Fruit fly (Drosophila melanogaster): Measurements from ENCODE around the gene cnc.

cnc gene

DNA sequence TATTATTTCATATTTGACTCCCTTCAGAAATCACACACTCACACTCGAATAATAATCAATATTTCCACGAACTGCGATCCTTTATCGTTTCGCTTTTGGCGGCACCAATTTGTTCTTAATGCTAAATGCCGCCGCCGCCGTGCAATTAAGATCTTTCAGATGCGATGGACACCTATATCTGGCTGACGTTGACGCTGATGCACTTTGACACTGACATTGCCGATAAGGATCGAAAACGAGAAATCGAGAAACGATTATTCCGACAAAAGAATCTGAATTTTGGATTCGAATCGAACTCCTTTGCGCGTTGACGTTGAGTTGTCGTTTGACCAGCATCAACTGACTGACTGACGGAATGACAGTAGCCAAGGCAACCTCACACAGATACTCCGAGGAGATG lies 33.5 kb downstream of the cnc start:
- TF ChIP-seq fkh (GFP tag; optimal IDR thresholded peaks at IDR 0.05) = no peak
- no peak for TF ChIP-seq OdsH (GFP tag; optimal IDR thresholded peaks at IDR 0.05)
- TF ChIP-seq svp (GFP tag) = peak; percentile 97

DNA sequence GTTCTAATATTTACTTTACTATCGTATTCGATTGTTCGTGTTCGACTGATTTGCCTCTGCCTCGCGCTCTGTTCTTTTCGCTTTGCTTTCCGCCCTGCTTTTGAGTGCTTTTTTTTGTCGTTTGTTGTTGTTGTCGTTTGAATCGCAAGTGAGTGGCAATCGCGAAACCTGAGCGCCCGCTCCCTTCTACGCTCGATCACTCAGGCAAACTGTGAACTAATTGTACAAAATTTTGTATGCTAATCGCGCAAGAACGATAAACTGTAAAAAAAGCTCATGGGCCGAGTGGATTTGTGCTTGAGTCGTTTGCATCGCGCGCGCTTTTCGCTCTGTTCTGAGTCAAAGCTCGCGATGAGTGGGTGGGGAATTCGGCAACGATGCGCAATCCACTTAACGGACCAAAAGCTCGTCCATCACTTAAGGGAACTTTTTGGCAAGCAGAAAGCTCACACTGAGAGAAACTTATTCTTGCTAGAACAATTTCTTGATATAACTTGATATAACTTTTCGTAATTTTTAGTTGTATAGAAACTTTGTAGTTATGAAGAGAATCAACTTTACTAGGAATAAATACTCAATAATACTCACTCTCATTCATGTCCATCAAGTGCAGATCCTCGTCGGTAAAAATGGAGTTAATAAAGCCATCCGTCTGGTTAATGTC lies 35.3 kb downstream of the cnc start:
- TF ChIP-seq CG6276 (GFP tag; optimal IDR thresholded peaks at IDR 0.05) (no peak), CG34406 (GFP tag; optimal IDR thresholded peaks at IDR 0.05) (no peak), svp (GFP tag) (peak; percentile 88), Lpt (GFP tag; optimal IDR thresholded peaks at IDR 0.05) (no peak), Hr4 (GFP tag; optimal IDR thresholded peaks at IDR 0.05) (no peak), CG6854 (GFP tag; optimal IDR thresholded peaks at IDR 0.05) (peak; percentile 23), CG9139 (GFP tag; optimal IDR thresholded peaks at IDR 0.05) (no peak), dac (GFP tag; optimal IDR thresholded peaks at IDR 0.05) (no peak), esn (GFP tag; optimal IDR thresholded peaks at IDR 0.05) (peak; percentile 65), fd59A (GFP tag; optimal IDR thresholded peaks at IDR 0.05) (no peak), Smox (GFP tag; optimal IDR thresholded peaks at IDR 0.05) (no peak), OdsH (GFP tag; optimal IDR thresholded peaks at IDR 0.05) (peak; percentile 12), Sox15 (GFP tag; optimal IDR thresholded peaks at IDR 0.05) (no peak), Sox102F (GFP tag; optimal IDR thresholded peaks at IDR 0.05) (peak; percentile 44), topi (GFP tag; optimal IDR thresholded peaks at IDR 0.05) (peak; percentile 59), fkh (GFP tag; optimal IDR thresholded peaks at IDR 0.05) (no peak), Met (GFP tag; optimal IDR thresholded peaks at IDR 0.05) (peak; percentile 64), spab (GFP tag; optimal IDR thresholded peaks at IDR 0.05) (no peak), CG11294 (GFP tag; IDR thresholded peaks at IDR 0.05) (no peak), net (GFP tag; optimal IDR thresholded peaks at IDR 0.05) (peak; percentile 5), pdm3 (GFP tag; optimal IDR thresholded peaks at IDR 0.05) (no peak), CG10631 (GFP tag; optimal IDR thresholded peaks at IDR 0.05) (no peak), ss (GFP tag; optimal IDR thresholded peaks at IDR 0.05) (no peak), Gug (GFP tag; IDR thresholded peaks at IDR 0.05) (no peak), achi (GFP tag; optimal IDR thresholded peaks at IDR 0.05) (peak; percentile 10), Ets96B (tag; optimal IDR thresholded peaks at IDR 0.05) (peak; percentile 32), eg (GFP tag; IDR thresholded peaks at IDR 0.05) (peak; percentile 45; the same call in 2 of the 3 replicates), CG16779 (tag; optimal IDR thresholded peaks at IDR 0.05) (no peak), CG6163 (GFP tag; IDR thresholded peaks at IDR 0.05) (0 out of 3 replicates have a peak, but pooled peaks have one; percentile 20), CG31627 (GFP tag; optimal IDR thresholded peaks at IDR 0.05) (peak; percentile 50), CG8119 (GFP tag; IDR thresholded peaks at IDR 0.05) (no peak), Hr39 (GFP tag; optimal IDR thresholded peaks at IDR 0.05) (no peak), CG32006 (GFP tag; optimal IDR thresholded peaks at IDR 0.05) (peak; percentile 12), salr (GFP tag; optimal IDR thresholded peaks at IDR 0.05) (no peak), fd85E (GFP tag; optimal IDR thresholded peaks at IDR 0.05) (no peak), Eip75B (GFP tag; optimal IDR thresholded peaks at IDR 0.05) (peak; percentile 58), CG4318 (GFP tag; optimal IDR thresholded peaks at IDR 0.05) (no peak), Blimp-1 (GFP tag; optimal IDR thresholded peaks at IDR 0.05) (no peak), Eip78C (GFP tag) (peak; percentile 80), Sox14 (GFP tag; optimal IDR thresholded peaks at IDR 0.05) (no peak), CG8632 (GFP tag; optimal IDR thresholded peaks at IDR 0.05) (peak; percentile 21), Eip93F (GFP tag; optimal IDR thresholded peaks at IDR 0.05) (peak; percentile 57), CG6792 (GFP tag; optimal IDR thresholded peaks at IDR 0.05) (peak; percentile 38), CG11762 (GFP tag; optimal IDR thresholded peaks at IDR 0.05; ENCODE audit: insufficient read depth) (no peak), Ets21C (GFP tag; optimal IDR thresholded peaks at IDR 0.05) (no peak), CG15336 (GFP tag; IDR thresholded peaks at IDR 0.05) (peak; percentile 39; the same call in 1 of the 2 replicates), cyc (GFP tag; optimal IDR thresholded peaks at IDR 0.05) (peak; percentile 43), CG6808 (GFP tag; optimal IDR thresholded peaks at IDR 0.05) (no peak), CG3032 (tag; optimal IDR thresholded peaks at IDR 0.05) (peak; percentile 2)
